Fruit fly (Drosophila melanogaster): Measurements from ENCODE around the gene slmb.

Gene slmb

dm6 chr3R:21094292-21094691, 33.0 kb downstream of the slmb start:
- peak; percentile 9 for TF ChIP-seq Jra (GFP tag; optimal IDR thresholded peaks at IDR 0.05)
- TF ChIP-seq sv (GFP tag; optimal IDR thresholded peaks at IDR 0.05): no peak
- TF ChIP-seq Dif (GFP tag; optimal IDR thresholded peaks at IDR 0.05; ENCODE audit: partially characterized antibody): peak; percentile 59

- no peak for TF ChIP-seq foxo (GFP tag; optimal IDR thresholded peaks at IDR 0.05)
- no peak for TF ChIP-seq N (GFP tag; optimal IDR thresholded peaks at IDR 0.05)
- TF ChIP-seq br (GFP tag; optimal IDR thresholded peaks at IDR 0.05): no peak
- no peak for TF ChIP-seq Mio (GFP tag; optimal IDR thresholded peaks at IDR 0.05)
- no peak for TF ChIP-seq tai (GFP tag; optimal IDR thresholded peaks at IDR 0.05)
- no peak for TF ChIP-seq woc (GFP tag; optimal IDR thresholded peaks at IDR 0.05)
- TF ChIP-seq brk (GFP tag; optimal IDR thresholded peaks at IDR 0.05): no peak
- no peak for TF ChIP-seq CG32264 (GFP tag; optimal IDR thresholded peaks at IDR 0.05)
- TF ChIP-seq Dif (GFP tag; optimal IDR thresholded peaks at IDR 0.05; ENCODE audit: partially characterized antibody): no peak
- no peak for TF ChIP-seq Jra (GFP tag; optimal IDR thresholded peaks at IDR 0.05)
- TF ChIP-seq Hnf4 (GFP tag; optimal IDR thresholded peaks at IDR 0.05): no peak
Observed at dm6 chr3R:21092829-21093228, 34.5 kb downstream of the slmb start.

dm6 chr3R:21092036-21092435, 35.2 kb downstream of the slmb start:
- TF ChIP-seq dsf (GFP tag; optimal IDR thresholded peaks at IDR 0.05; ENCODE audit: borderline replicate concordance): no peak
- TF ChIP-seq Hr78 (GFP tag; optimal IDR thresholded peaks at IDR 0.05): no peak
- TF ChIP-seq usp (GFP tag; optimal IDR thresholded peaks at IDR 0.05): no peak
- no peak for TF ChIP-seq foxo (GFP tag; optimal IDR thresholded peaks at IDR 0.05)
- no peak for TF ChIP-seq Vsx2 (GFP tag; optimal IDR thresholded peaks at IDR 0.05; ENCODE audit: partially characterized antibody)
- no peak for TF ChIP-seq Rel (GFP tag; optimal IDR thresholded peaks at IDR 0.05)
- no peak for TF ChIP-seq Rel (tag; optimal IDR thresholded peaks at IDR 0.05)
- no peak for TF ChIP-seq tai (GFP tag; optimal IDR thresholded peaks at IDR 0.05)
- no peak for TF ChIP-seq Dfd (GFP tag; optimal IDR thresholded peaks at IDR 0.05)
- no peak for TF ChIP-seq rgr (GFP tag; optimal IDR thresholded peaks at IDR 0.05)

- TF ChIP-seq HLH106 (tag; optimal IDR thresholded peaks at IDR 0.05) (no peak), dsf (GFP tag; optimal IDR thresholded peaks at IDR 0.05; ENCODE audit: borderline replicate concordance) (no peak), CrebA (GFP tag; optimal IDR thresholded peaks at IDR 0.05; ENCODE audit: borderline replicate concordance) (no peak), brk (GFP tag; optimal IDR thresholded peaks at IDR 0.05) (no peak), Dif (GFP tag; optimal IDR thresholded peaks at IDR 0.05; ENCODE audit: partially characterized antibody) (no peak), sage (GFP tag; optimal IDR thresholded peaks at IDR 0.05) (no peak)
Observed at dm6 chr3R:21091500-21091899, 35.8 kb downstream of the slmb start.

dm6 chr3R:21090230-21091021, 36.9 kb downstream of the slmb start:
- TF ChIP-seq usp (GFP tag; optimal IDR thresholded peaks at IDR 0.05) (no peak), lola (GFP tag; optimal IDR thresholded peaks at IDR 0.05) (no peak), GATAd (GFP tag; optimal IDR thresholded peaks at IDR 0.05) (no peak), sv (GFP tag; optimal IDR thresholded peaks at IDR 0.05) (no peak), Mio (GFP tag; optimal IDR thresholded peaks at IDR 0.05) (no peak), CG32264 (GFP tag; optimal IDR thresholded peaks at IDR 0.05) (no peak), Hnf4 (GFP tag; optimal IDR thresholded peaks at IDR 0.05) (no peak), Myc (optimal IDR thresholded peaks at IDR 0.05) (no peak), HLH106 (tag; optimal IDR thresholded peaks at IDR 0.05) (no peak), Abd-B (GFP tag; optimal IDR thresholded peaks at IDR 0.05) (no peak), CrebA (GFP tag; optimal IDR thresholded peaks at IDR 0.05; ENCODE audit: borderline replicate concordance) (no peak), Jra (GFP tag; optimal IDR thresholded peaks at IDR 0.05) (no peak)

dm6 chr3R:21089416-21089815, 37.9 kb downstream of the slmb start:
- TF ChIP-seq psq (GFP tag; optimal IDR thresholded peaks at IDR 0.05) (no peak), CG9705 (GFP tag; optimal IDR thresholded peaks at IDR 0.05) (no peak), Hr83 (GFP tag; optimal IDR thresholded peaks at IDR 0.05; ENCODE audit: poor library complexity, severe bottlenecking) (peak; percentile 22), Sp1 (GFP tag; optimal IDR thresholded peaks at IDR 0.05) (no peak), fru (GFP tag; optimal IDR thresholded peaks at IDR 0.05) (peak; percentile 38), tai (GFP tag; optimal IDR thresholded peaks at IDR 0.05) (no peak), foxo (GFP tag; optimal IDR thresholded peaks at IDR 0.05) (no peak), Dfd (GFP tag; optimal IDR thresholded peaks at IDR 0.05) (no peak), rgr (GFP tag; optimal IDR thresholded peaks at IDR 0.05) (no peak)
